Worm (Caenorhabditis elegans): ENCODE results near the gene mec-12.

DNA sequence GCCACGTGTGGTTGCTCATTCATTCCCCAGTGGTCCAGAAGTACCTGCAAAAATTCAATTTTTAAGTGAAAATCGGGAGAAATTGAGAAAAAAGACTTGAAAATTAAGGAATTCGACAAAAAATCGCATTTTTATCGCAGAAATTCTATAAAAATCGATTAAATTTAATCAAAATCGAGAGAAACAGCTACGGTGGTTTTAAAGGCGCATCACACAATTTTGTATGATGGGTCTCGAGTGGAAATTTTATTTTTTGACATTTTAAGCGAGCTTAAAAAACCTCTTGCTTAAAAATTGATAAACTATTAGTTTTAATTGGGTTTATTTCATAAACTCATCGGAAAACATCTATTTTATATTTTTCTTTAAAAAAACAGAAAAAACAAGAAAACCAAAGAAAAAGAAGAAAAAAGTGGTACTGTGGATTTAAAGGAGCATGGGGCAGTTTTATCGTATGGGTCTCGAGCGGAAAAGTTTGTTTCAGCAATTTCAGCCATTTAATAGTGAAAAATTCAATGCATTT lies 11.9 kb downstream of the mec-12 start, which contains the start of gene nipa-1:
- no peak for TF ChIP-seq aly-1 (tag; optimal IDR thresholded peaks at IDR 0.05)
- no peak for TF ChIP-seq ama-1 (optimal IDR thresholded peaks at IDR 0.05)
- no peak for TF ChIP-seq flt-1 (GFP tag; IDR thresholded peaks at IDR 0.05)
- TF ChIP-seq hmg-4 (GFP tag; optimal IDR thresholded peaks at IDR 0.05): no peak
- TF ChIP-seq ets-7 (tag; optimal IDR thresholded peaks at IDR 0.05): no peak
- TF ChIP-seq B0310.2 (tag; optimal IDR thresholded peaks at IDR 0.05): no peak
- no peak for TF ChIP-seq F13C5.2 (tag; optimal IDR thresholded peaks at IDR 0.05)
- no peak for TF ChIP-seq pes-1 (GFP tag; IDR thresholded peaks at IDR 0.05)
